Worm (Caenorhabditis elegans) whole organism, young adult: Measurements from ENCODE around the gene ssq-3.

Experiments used
- B0261.1 ChIP-seq: sonication (generic microtip); optimal IDR thresholded peaks from 2 replicates; lab custom pipeline; 2016; ENCODE audit warnings: mild to moderate bottlenecking, missing genetic modification characterization, moderate library complexity, missing compliant biosample characterization
- F10E7.11 ChIP-seq: sonication (generic microtip); optimal IDR thresholded peaks from 2 replicates; lab custom pipeline; 2017; ENCODE audit warnings: mild to moderate bottlenecking, missing genetic modification characterization, moderate library complexity, missing compliant biosample characterization
- F22D6.2 ChIP-seq: sonication (generic microtip); optimal IDR thresholded peaks from 2 replicates; lab custom pipeline; 2016; ENCODE audit warnings: mild to moderate bottlenecking, missing genetic modification characterization, missing compliant biosample characterization
- F55B11.4 ChIP-seq: sonication (generic microtip); optimal IDR thresholded peaks from 2 replicates; lab custom pipeline; 2016; ENCODE audit warnings: missing compliant biosample characterization, missing genetic modification characterization, borderline replicate concordance; ENCODE audit not compliant: insufficient read depth
- K12H6.12 ChIP-seq: fragments of 200-800 bp; sonication (Bioruptor generic); optimal IDR thresholded peaks from 2 replicates; lab custom pipeline; 2018; ENCODE audit warnings: mild to moderate bottlenecking, missing genetic modification characterization, missing compliant biosample characterization
- Y53G8AR.9 ChIP-seq: fragments of 200-800 bp; sonication (Bioruptor generic); conservative IDR thresholded peaks from 2 replicates; pipeline ENCODE4 v1.3.6; 2022; ENCODE audit warnings: missing genetic modification reagents, missing genetic modification characterization, missing compliant biosample characterization
- ZK185.1 ChIP-seq: sonication (generic microtip); optimal IDR thresholded peaks from 2 replicates; lab custom pipeline; 2016; ENCODE audit warnings: mild to moderate bottlenecking, missing genetic modification characterization, missing compliant biosample characterization; ENCODE audit not compliant: poor library complexity, severe bottlenecking
- akir-1 ChIP-seq: fragments of 200-800 bp; sonication (Bioruptor generic); optimal IDR thresholded peaks from 2 replicates; lab custom pipeline; 2018; ENCODE audit warnings: mild to moderate bottlenecking, missing genetic modification characterization, moderate library complexity, missing compliant biosample characterization
- ama-1 ChIP-seq, 3 experiments: fragments of 150-350 bp in 1 of 3; sonication (generic microtip) in 2 of 3; optimal IDR thresholded peaks; 2 replicates each; lab custom pipeline; 2014 to 2018; ENCODE audit warnings: missing biosample characterization in 2 of 3, missing genetic modification characterization in 2 of 3, missing genetic modification reagents in 2 of 3
- aptf-2 ChIP-seq: fragments of 200-800 bp; sonication (Bioruptor generic); conservative IDR thresholded peaks from 2 replicates; pipeline ENCODE4 v1.3.6; 2022; ENCODE audit warnings: missing genetic modification reagents, missing genetic modification characterization, missing compliant biosample characterization
- attf-3 ChIP-seq: fragments of 200-800 bp; sonication (Bioruptor generic); conservative IDR thresholded peaks from 2 replicates; pipeline ENCODE4 v1.3.6; 2022; ENCODE audit warnings: missing genetic modification reagents, missing genetic modification characterization, missing compliant biosample characterization
- attf-6 ChIP-seq: fragments of 200-800 bp; sonication (Bioruptor generic); IDR thresholded peaks from 2 replicates; pipeline ENCODE4 v1.3.6; 2022; ENCODE audit warnings: missing genetic modification reagents, missing genetic modification characterization, missing compliant biosample characterization
- cebp-1 ChIP-seq, 2 experiments: fragments of 200-800 bp in 1 of 2; sonication (Bioruptor generic) in 1 of 2; sonication (generic microtip) in 1 of 2; IDR thresholded peaks in 1 of 2; optimal IDR thresholded peaks in 1 of 2; 2 replicates each; pipeline versions ENCODE4 v1.3.6 to Lab custom; 2017 to 2022; ENCODE audit warnings: missing compliant biosample characterization in 2 of 2, missing genetic modification characterization in 2 of 2, mild to moderate bottlenecking in 1 of 2, missing genetic modification reagents in 1 of 2, moderate library complexity in 1 of 2
- ceh-100 ChIP-seq: fragments of 200-800 bp; sonication (Bioruptor generic); IDR thresholded peaks from 2 replicates; pipeline ENCODE4 v1.3.6; 2022; ENCODE audit warnings: missing genetic modification reagents, missing genetic modification characterization, missing compliant biosample characterization
- dpff-1 ChIP-seq: sonication (generic microtip); optimal IDR thresholded peaks from 2 replicates; lab custom pipeline; 2017; ENCODE audit warnings: mild to moderate bottlenecking, missing genetic modification characterization, missing compliant biosample characterization
- egl-44 ChIP-seq: fragments of 200-800 bp; sonication (Bioruptor generic); IDR thresholded peaks from 2 replicates; pipeline ENCODE4 v1.3.6; 2022; ENCODE audit warnings: missing genetic modification reagents, missing genetic modification characterization, missing compliant biosample characterization
- egrh-3 ChIP-seq: fragments of 200-800 bp; sonication (Bioruptor generic); IDR thresholded peaks from 2 replicates; pipeline ENCODE4 v1.3.6; 2022; ENCODE audit warnings: missing genetic modification reagents, missing genetic modification characterization, missing compliant biosample characterization
- hmg-20 ChIP-seq: fragments of 200-800 bp; sonication (Bioruptor generic); IDR thresholded peaks from 2 replicates; pipeline ENCODE4 v1.3.6; 2022; ENCODE audit warnings: missing genetic modification reagents, missing genetic modification characterization, missing compliant biosample characterization
- hsf-1 ChIP-seq: fragments of 200-800 bp; sonication (Bioruptor generic); IDR thresholded peaks from 2 replicates; pipeline ENCODE4 v1.3.6; 2022; ENCODE audit warnings: missing genetic modification reagents, missing genetic modification characterization, missing compliant biosample characterization
- lag-1 ChIP-seq: fragments of 200-800 bp; sonication (Bioruptor generic); IDR thresholded peaks from 2 replicates; pipeline ENCODE4 v1.3.6; 2022; ENCODE audit warnings: missing genetic modification reagents, missing genetic modification characterization, missing compliant biosample characterization
- lin-35 ChIP-seq, 3 experiments: fragments of 150-350 bp in 2 of 3; sonication (generic microtip) in 1 of 3; optimal IDR thresholded peaks; 2 replicates each; lab custom pipeline; 2014 to 2018; ENCODE audit warnings: missing biosample characterization in 3 of 3, missing genetic modification characterization in 3 of 3, missing genetic modification reagents in 3 of 3
- lin-54 ChIP-seq: fragments of 200-800 bp; sonication (Bioruptor generic); optimal IDR thresholded peaks from 2 replicates; lab custom pipeline; 2018; ENCODE audit warnings: mild to moderate bottlenecking, missing genetic modification characterization, missing compliant biosample characterization
- madf-6 ChIP-seq: fragments of 200-800 bp; sonication (Bioruptor generic); IDR thresholded peaks from 2 replicates; pipeline ENCODE4 v1.3.6; 2022; ENCODE audit warnings: missing genetic modification reagents, missing genetic modification characterization, missing compliant biosample characterization
- mel-28 ChIP-seq: sonication (generic microtip); optimal IDR thresholded peaks from 2 replicates; lab custom pipeline; 2016; ENCODE audit warnings: borderline replicate concordance, mild to moderate bottlenecking, missing genetic modification characterization, missing compliant biosample characterization
- mes-4 ChIP-seq: sonication (generic microtip); optimal IDR thresholded peaks from 2 replicates; lab custom pipeline; 2016; ENCODE audit warnings: missing genotype, missing genetic modification characterization, missing compliant biosample characterization
- mxl-1 ChIP-seq: sonication (generic microtip); optimal IDR thresholded peaks from 2 replicates; lab custom pipeline; 2016; ENCODE audit warnings: missing genetic modification characterization, missing compliant biosample characterization
- nfya-2 ChIP-seq: fragments of 200-800 bp; sonication (Bioruptor generic); IDR thresholded peaks from 2 replicates; pipeline ENCODE4 v1.3.6; 2022; ENCODE audit warnings: missing genetic modification reagents, missing genetic modification characterization, missing compliant biosample characterization
- pbrm-1 ChIP-seq: fragments of 200-800 bp; sonication (Bioruptor generic); IDR thresholded peaks from 2 replicates; pipeline ENCODE4 v1.3.6; 2022; ENCODE audit warnings: missing genetic modification reagents, missing genetic modification characterization, missing compliant biosample characterization
- rec-8 ChIP-seq, 2 experiments: sonication (generic microtip); optimal IDR thresholded peaks; 2 replicates each; lab custom pipeline; 2016; ENCODE audit warnings: mild to moderate bottlenecking in 2 of 2, missing genetic modification characterization in 2 of 2, missing genetic modification reagents in 2 of 2, missing genotype in 2 of 2, missing biosample characterization in 1 of 2, missing compliant biosample characterization in 1 of 2, moderate library complexity in 1 of 2
- rpc-1 ChIP-seq, 2 experiments: fragments of 150-350 bp in 1 of 2; sonication (generic microtip) in 1 of 2; optimal IDR thresholded peaks; 2 replicates each; lab custom pipeline; 2014 to 2018; ENCODE audit warnings: missing biosample characterization in 1 of 2, missing genetic modification characterization in 1 of 2, missing genetic modification reagents in 1 of 2, missing genotype in 1 of 2
- sea-2 ChIP-seq: fragments of 200-800 bp; sonication (Bioruptor generic); IDR thresholded peaks from 2 replicates; pipeline ENCODE4 v1.3.6; 2022; ENCODE audit warnings: missing genetic modification characterization, missing compliant biosample characterization
- snpc-1.3 ChIP-seq: sonication (generic microtip); optimal IDR thresholded peaks from 2 replicates; lab custom pipeline; 2017; ENCODE audit warnings: missing genetic modification characterization, mild to moderate bottlenecking, missing compliant biosample characterization, antibody characterized with exemption, moderate library complexity, missing genotype, missing genetic modification reagents; ENCODE audit not compliant: insufficient read depth
- ztf-22 ChIP-seq: fragments of 200-800 bp; sonication (Bioruptor generic); optimal IDR thresholded peaks from 2 replicates; lab custom pipeline; 2018; ENCODE audit warnings: mild to moderate bottlenecking, missing genetic modification characterization, moderate library complexity, missing compliant biosample characterization
- ztf-25 ChIP-seq: fragments of 200-800 bp; sonication (Bioruptor generic); IDR thresholded peaks from 2 replicates; pipeline ENCODE4 v1.3.6; 2022; ENCODE audit warnings: missing genetic modification reagents, missing genetic modification characterization, missing compliant biosample characterization

ssq-3 gene

DNA sequence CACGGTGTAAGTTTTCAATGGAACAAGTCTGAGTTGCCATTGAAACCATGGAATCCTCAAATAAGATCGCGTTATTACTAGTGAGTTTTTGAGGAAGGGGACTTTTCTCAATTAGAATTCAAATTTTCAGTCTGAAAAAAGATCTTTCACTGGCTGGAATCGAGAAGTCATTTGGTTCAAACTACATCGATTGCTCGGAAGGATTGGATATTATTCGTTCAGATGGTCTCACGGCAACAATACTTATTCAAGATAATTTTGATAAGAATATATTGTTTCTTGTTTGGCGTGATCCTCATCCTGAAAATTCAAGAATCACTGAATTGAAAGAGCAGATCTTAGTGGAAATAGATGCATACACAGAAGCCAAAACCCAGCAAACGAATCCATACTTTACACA is 44.0 kb upstream of the ssq-3 start:
- no peak for TF ChIP-seq Y53G8AR.9
- TF ChIP-seq F55B11.4 (tag; lab: Kevin White, UChicago): no peak
- TF ChIP-seq attf-3 (GFP tag; lab: Robert Waterston, UW): no peak
- no peak for TF ChIP-seq sea-2
- no peak for TF ChIP-seq rec-8 (tag; optimal IDR thresholded peaks at IDR 0.05; lab: Kevin White, UChicago)
- TF ChIP-seq nfya-2 (GFP tag; lab: Robert Waterston, UW): no peak
- no peak for TF ChIP-seq ZK185.1 (tag; lab: Kevin White, UChicago)
- no peak for TF ChIP-seq K12H6.12 (tag; lab: Kevin White, UChicago)
- TF ChIP-seq snpc-1.3: no peak
- no peak for TF ChIP-seq lin-54 (GFP tag; lab: Kevin White, UChicago)
- TF ChIP-seq ceh-100 (GFP tag; lab: Robert Waterston, UW): no peak
- no peak for TF ChIP-seq ztf-22 (GFP tag; lab: Kevin White, UChicago)
- TF ChIP-seq B0261.1 (tag; lab: Kevin White, UChicago): no peak
- TF ChIP-seq F10E7.11: no peak
- no peak for TF ChIP-seq akir-1 (GFP tag; lab: Kevin White, UChicago)
- no peak for TF ChIP-seq mes-4 (tag; lab: Kevin White, UChicago)
- no peak for TF ChIP-seq mel-28 (tag; lab: Kevin White, UChicago)
- TF ChIP-seq ama-1 (optimal IDR thresholded peaks at IDR 0.05; lab: Kevin White, UChicago): no peak
- no peak for TF ChIP-seq ama-1 (GFP tag; optimal IDR thresholded peaks at IDR 0.05; lab: Kevin White, UChicago)
- TF ChIP-seq, all 124 proteins: peak for 0

DNA sequence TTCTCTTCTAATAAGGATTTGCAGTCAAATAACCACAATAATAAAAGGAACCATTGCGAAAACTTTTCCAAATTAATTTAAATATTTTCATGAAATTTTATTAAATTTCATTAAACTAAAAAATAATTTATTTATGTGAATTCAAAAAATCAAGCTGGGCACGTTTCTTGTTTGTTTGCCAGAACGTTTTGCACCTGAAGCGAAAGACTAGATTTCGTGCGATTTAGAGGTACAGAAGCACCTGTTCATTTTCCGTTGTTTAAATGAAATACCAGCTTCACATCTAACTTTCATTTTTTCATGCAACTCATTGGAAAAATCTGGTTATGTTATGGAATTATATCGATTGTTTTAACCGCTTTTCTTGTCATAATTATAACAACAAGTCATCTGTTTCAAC is 39.3 kb upstream of the ssq-3 start, which contains the start of gene srg-48:
TSS of gene srg-48 (plus strand) at position 301 of the 400 bp plus-strand sequence.
- TF ChIP-seq rpc-1 (optimal IDR thresholded peaks at IDR 0.05; lab: Kevin White, UChicago) (no peak), rpc-1 (tag; optimal IDR thresholded peaks at IDR 0.05; lab: Kevin White, UChicago) (no peak), attf-6 (GFP tag; lab: Robert Waterston, UW) (no peak), aptf-2 (no peak), ztf-25 (GFP tag; lab: Robert Waterston, UW) (no peak), hmg-20 (GFP tag; lab: Robert Waterston, UW) (no peak), egrh-3 (GFP tag; lab: Robert Waterston, UW) (no peak), hsf-1 (GFP tag; lab: Robert Waterston, UW) (no peak), pbrm-1 (GFP tag; lab: Robert Waterston, UW) (no peak), cebp-1 (GFP tag; IDR thresholded peaks at IDR 0.05; lab: Robert Waterston, UW) (no peak), cebp-1 (tag; optimal IDR thresholded peaks at IDR 0.05; lab: Kevin White, UChicago) (no peak), F55B11.4 (tag; lab: Kevin White, UChicago) (no peak), egl-44 (GFP tag; lab: Robert Waterston, UW) (no peak), lin-35 (GFP tag; optimal IDR thresholded peaks at IDR 0.05; lab: Kevin White, UChicago) (no peak), dpff-1 (no peak), lag-1 (GFP tag; lab: Robert Waterston, UW) (no peak), F10E7.11 (no peak), madf-6 (no peak)
- TF ChIP-seq, all 124 proteins: peak for 0

DNA sequence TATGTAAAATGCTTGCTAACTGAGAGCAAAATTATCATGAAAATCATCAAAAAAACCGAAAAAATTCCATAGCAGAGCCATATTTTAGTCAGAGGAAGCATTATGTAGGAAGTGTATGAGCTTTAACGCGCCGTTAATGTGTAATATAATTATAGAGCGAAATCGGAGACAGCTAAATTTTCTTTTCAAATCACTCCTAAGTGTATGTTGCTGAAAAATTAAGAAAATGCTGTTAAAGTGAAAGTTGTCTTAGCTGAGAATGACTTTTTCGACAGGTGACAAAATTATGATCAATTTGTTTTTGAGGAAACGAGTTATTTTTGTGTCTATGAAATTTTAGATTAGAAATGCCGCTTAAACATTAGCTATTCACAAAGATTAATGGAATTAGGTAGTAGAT is 36.3 kb upstream of the ssq-3 start, which contains the start of gene srg-50:
TSS of gene srg-50 (minus strand) at position 101 of the 400 bp plus-strand sequence.
- TF ChIP-seq cebp-1 (GFP tag; IDR thresholded peaks at IDR 0.05; lab: Robert Waterston, UW): no peak
- no peak for TF ChIP-seq cebp-1 (tag; optimal IDR thresholded peaks at IDR 0.05; lab: Kevin White, UChicago)
- no peak for TF ChIP-seq F22D6.2 (tag; lab: Kevin White, UChicago)
- TF ChIP-seq ztf-22 (GFP tag; lab: Kevin White, UChicago): no peak
- TF ChIP-seq mxl-1 (tag; lab: Kevin White, UChicago): no peak
- TF ChIP-seq, all 124 proteins: peak for 0
